Worm (Caenorhabditis elegans): Measurements from ENCODE around the gene Y38F1A.4.

Y38F1A.4 gene

ce11 chrII:12992980-12993379 is 23.5 kb upstream of the Y38F1A.4 start:
- TF ChIP-seq snpc-4 (tag; optimal IDR thresholded peaks at IDR 0.05), result no peak
- TF ChIP-seq zip-8 (tag; optimal IDR thresholded peaks at IDR 0.05), result peak; percentile 93
- peak; percentile 36 for TF ChIP-seq cnd-1 (tag; optimal IDR thresholded peaks at IDR 0.05)
- peak; percentile 72 for TF ChIP-seq nhr-2 (tag; optimal IDR thresholded peaks at IDR 0.05)
- no peak for TF ChIP-seq lsy-2 (tag; optimal IDR thresholded peaks at IDR 0.05)

DNA sequence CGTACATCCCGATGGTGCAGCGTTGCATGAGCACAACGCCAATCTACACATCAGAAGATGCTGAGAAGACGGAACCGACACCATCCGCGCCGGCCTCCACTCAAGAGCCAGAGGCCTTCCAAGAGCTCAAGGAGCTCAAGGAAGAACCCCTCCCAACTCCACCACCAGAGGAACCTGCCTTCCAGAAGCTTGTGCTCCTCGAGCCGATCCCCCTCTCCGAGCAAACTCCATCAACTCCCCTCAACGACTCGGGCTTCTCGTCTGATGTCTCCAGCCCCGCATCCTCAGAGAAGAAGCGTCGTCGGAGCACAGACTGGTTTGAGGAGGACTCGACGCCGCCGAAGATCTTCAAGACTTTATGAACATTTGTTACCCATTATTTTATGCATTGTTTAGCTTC is 22.7 kb upstream of the Y38F1A.4 start:
- TF ChIP-seq mab-5 (tag; optimal IDR thresholded peaks at IDR 0.05), result no peak
- no peak for TF ChIP-seq unc-39 (tag; optimal IDR thresholded peaks at IDR 0.05)
- no peak for TF ChIP-seq M03D4.4 (tag; optimal IDR thresholded peaks at IDR 0.05)
- TF ChIP-seq ceh-83 (GFP tag; optimal IDR thresholded peaks at IDR 0.05), result no peak
- TF ChIP-seq nhr-12 (tag; optimal IDR thresholded peaks at IDR 0.05), result no peak
- no peak for TF ChIP-seq nhr-28 (tag; optimal IDR thresholded peaks at IDR 0.05)
- no peak for TF ChIP-seq bed-3 (GFP tag; optimal IDR thresholded peaks at IDR 0.05)
- TF ChIP-seq nhr-237 (tag; optimal IDR thresholded peaks at IDR 0.05), result no peak
- TF ChIP-seq ceh-43 (GFP tag; optimal IDR thresholded peaks at IDR 0.05), result no peak
- no peak for TF ChIP-seq mls-2 (tag; optimal IDR thresholded peaks at IDR 0.05)
- no peak for TF ChIP-seq lin-32 (GFP tag; optimal IDR thresholded peaks at IDR 0.05)
- no peak for TF ChIP-seq cnd-1 (tag; optimal IDR thresholded peaks at IDR 0.05)
- no peak for TF ChIP-seq unc-120 (tag; optimal IDR thresholded peaks at IDR 0.05; ENCODE audit: poor library complexity, severe bottlenecking)
- no peak for TF ChIP-seq mep-1 (tag; optimal IDR thresholded peaks at IDR 0.05)
- no peak for TF ChIP-seq elt-3 (tag; optimal IDR thresholded peaks at IDR 0.05)
- no peak for TF ChIP-seq snpc-4 (tag; optimal IDR thresholded peaks at IDR 0.05)
- no peak for TF ChIP-seq nhr-76 (tag; optimal IDR thresholded peaks at IDR 0.05)
- no peak for TF ChIP-seq nhr-2 (tag; optimal IDR thresholded peaks at IDR 0.05)

DNA sequence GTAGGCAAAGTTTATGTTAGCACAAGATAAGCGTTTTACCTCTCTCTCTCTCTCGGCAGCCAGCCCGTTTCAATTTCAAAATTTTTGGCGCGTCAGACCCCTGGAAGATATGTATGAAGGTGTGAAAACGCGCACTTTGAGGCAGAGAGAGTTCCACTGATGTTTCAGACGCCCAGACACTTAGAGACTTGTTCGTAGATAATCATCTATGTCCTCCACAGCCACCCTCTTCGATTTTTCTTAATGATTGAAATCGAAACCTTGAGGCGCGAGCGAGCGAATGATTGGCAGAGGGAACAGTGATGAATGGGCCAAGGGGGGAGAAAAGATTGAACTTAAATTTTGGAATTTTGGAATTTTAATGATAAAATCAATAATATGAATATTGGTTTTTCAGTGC is 22.1 kb upstream of the Y38F1A.4 start:
- TF ChIP-seq elt-1 (tag; optimal IDR thresholded peaks at IDR 0.05; ENCODE audit: borderline replicate concordance, insufficient read depth) (peak; percentile 3), mls-2 (tag; optimal IDR thresholded peaks at IDR 0.05) (no peak), unc-62 (GFP tag; optimal IDR thresholded peaks at IDR 0.05) (no peak)

ce11 chrII:12990964-12991593 is 21.6 kb upstream of the Y38F1A.4 start:
- TF ChIP-seq ztf-11 (tag; optimal IDR thresholded peaks at IDR 0.05), result peak; percentile 19
- TF ChIP-seq nhr-2 (tag; optimal IDR thresholded peaks at IDR 0.05), result peak; percentile 74
- peak; percentile 32 for TF ChIP-seq zip-8 (tag; optimal IDR thresholded peaks at IDR 0.05)
- TF ChIP-seq cnd-1 (tag; optimal IDR thresholded peaks at IDR 0.05), result peak; percentile 61
- peak; percentile 2 for TF ChIP-seq hlh-1 (tag; optimal IDR thresholded peaks at IDR 0.05)
- peak; percentile 96 for TF ChIP-seq lin-32 (GFP tag; optimal IDR thresholded peaks at IDR 0.05)
- no peak for TF ChIP-seq unc-120 (tag; optimal IDR thresholded peaks at IDR 0.05; ENCODE audit: poor library complexity, severe bottlenecking)
- no peak for TF ChIP-seq sptf-1 (tag; optimal IDR thresholded peaks at IDR 0.05)

DNA sequence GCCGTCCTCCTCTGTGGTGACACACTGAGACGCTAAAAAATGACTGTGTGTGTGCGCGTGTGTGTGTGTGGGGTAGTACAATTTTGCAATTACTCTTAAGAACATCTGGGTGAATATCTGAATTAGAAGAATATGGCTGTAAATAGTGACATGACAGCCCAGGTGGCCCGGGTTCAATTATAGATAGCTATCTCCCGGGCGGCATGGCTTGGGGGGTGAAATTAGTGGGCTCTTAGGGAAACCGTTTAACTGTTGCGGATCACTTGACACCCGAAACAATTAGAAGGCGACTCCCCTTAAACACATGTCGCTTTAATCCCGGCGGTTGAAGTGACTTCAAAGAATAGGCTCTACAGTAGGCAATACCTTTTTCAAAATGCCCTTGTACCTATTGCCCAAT is 20.7 kb upstream of the Y38F1A.4 start:
- TF ChIP-seq ceh-43 (GFP tag; optimal IDR thresholded peaks at IDR 0.05), result peak; percentile 36
- peak; percentile 67 for TF ChIP-seq nhr-2 (tag; optimal IDR thresholded peaks at IDR 0.05)
- no peak for TF ChIP-seq elt-1 (tag; optimal IDR thresholded peaks at IDR 0.05; ENCODE audit: borderline replicate concordance, insufficient read depth)

- no peak for TF ChIP-seq lsy-2 (tag; optimal IDR thresholded peaks at IDR 0.05)
- TF ChIP-seq sptf-1 (tag; optimal IDR thresholded peaks at IDR 0.05), result no peak
- TF ChIP-seq drap-1 (GFP tag; optimal IDR thresholded peaks at IDR 0.05), result no peak
- TF ChIP-seq ceh-39 (tag; optimal IDR thresholded peaks at IDR 0.05), result no peak
- TF ChIP-seq zip-8 (tag; optimal IDR thresholded peaks at IDR 0.05), result no peak
- no peak for TF ChIP-seq tbx-8 (GFP tag; optimal IDR thresholded peaks at IDR 0.05)
- TF ChIP-seq lin-13 (tag; optimal IDR thresholded peaks at IDR 0.05), result no peak
- no peak for TF ChIP-seq pha-4 (tag; optimal IDR thresholded peaks at IDR 0.05)
- TF ChIP-seq ztf-11 (tag; optimal IDR thresholded peaks at IDR 0.05), result no peak
- no peak for TF ChIP-seq bed-3 (GFP tag; optimal IDR thresholded peaks at IDR 0.05)
- TF ChIP-seq mls-2 (tag; optimal IDR thresholded peaks at IDR 0.05), result no peak
- TF ChIP-seq lin-32 (GFP tag; optimal IDR thresholded peaks at IDR 0.05), result no peak
- TF ChIP-seq ceh-83 (GFP tag; optimal IDR thresholded peaks at IDR 0.05), result no peak
- TF ChIP-seq sem-2 (GFP tag; optimal IDR thresholded peaks at IDR 0.05), result no peak
- no peak for TF ChIP-seq nhr-237 (tag; optimal IDR thresholded peaks at IDR 0.05)
Observed at ce11 chrII:12987799-12988198, 18.3 kb upstream of the Y38F1A.4 start.
